Worm (Caenorhabditis elegans) whole organism, mixed stage, embryonic: ENCODE results near the gene F42A9.17.

Experiments used
- ces-1 ChIP-seq: fragments of 150-350 bp; optimal IDR thresholded peaks from 2 replicates; lab custom pipeline; 2014; ENCODE audit warnings: missing biosample characterization, missing genetic modification reagents, missing genetic modification characterization
- elt-3 ChIP-seq: fragments of 150-350 bp; optimal IDR thresholded peaks from 2 replicates; lab custom pipeline; 2014; ENCODE audit warnings: missing biosample characterization, missing genetic modification characterization
- lsy-2 ChIP-seq: fragments of 150-350 bp; optimal IDR thresholded peaks from 2 replicates; lab custom pipeline; 2014; ENCODE audit warnings: missing biosample characterization, missing genetic modification characterization
- mep-1 ChIP-seq: fragments of 150-350 bp; optimal IDR thresholded peaks from 2 replicates; lab custom pipeline; 2017; ENCODE audit warnings: missing biosample characterization, missing genetic modification reagents, missing genetic modification characterization, inconsistent platforms
- nhr-28 ChIP-seq: fragments of 150-350 bp; optimal IDR thresholded peaks from 2 replicates; lab custom pipeline; 2014; ENCODE audit warnings: missing biosample characterization, missing genetic modification characterization
- pha-4 ChIP-seq: fragments of 150-350 bp; optimal IDR thresholded peaks from 2 replicates; lab custom pipeline; 2018; ENCODE audit warnings: missing biosample characterization, missing genetic modification reagents, missing genetic modification characterization
- unc-120 ChIP-seq: sonication (generic microtip); optimal IDR thresholded peaks from 2 replicates; lab custom pipeline; 2017; ENCODE audit warnings: missing genetic modification characterization, missing compliant biosample characterization; ENCODE audit not compliant: poor library complexity, severe bottlenecking
- unc-62 ChIP-seq: fragments of 150-350 bp; optimal IDR thresholded peaks from 2 replicates; lab custom pipeline; 2014; ENCODE audit warnings: missing biosample characterization, missing genetic modification reagents, missing genetic modification characterization
- zip-8 ChIP-seq: fragments of 150-350 bp; optimal IDR thresholded peaks from 2 replicates; lab custom pipeline; 2014; ENCODE audit warnings: missing biosample characterization, missing genetic modification characterization

ce11 chrIV:8618698-8619097, 7.0 kb upstream of the F42A9.17 start, which contains the start of gene F42A9.8:
- TF ChIP-seq pha-4 (tag; lab: Kevin White, UChicago) (no peak), elt-3 (tag; lab: Kevin White, UChicago) (no peak), unc-62 (GFP tag; lab: Kevin White, UChicago) (no peak), unc-120 (tag; lab: Kevin White, UChicago) (no peak), zip-8 (tag; lab: Kevin White, UChicago) (no peak), ces-1 (no peak), nhr-28 (tag; lab: Kevin White, UChicago) (no peak), lsy-2 (no peak), mep-1 (peak; percentile 55)
